Worm (Caenorhabditis elegans) whole organism, L3 larva: ENCODE results near the gene C08H9.18.

ENCODE experiments used
- R02D3.7 ChIP-seq: fragments of 150-350 bp; optimal IDR thresholded peaks from 2 replicates; lab custom pipeline; 2014; ENCODE audit warnings: missing biosample characterization, missing genetic modification characterization
- ZK546.5 ChIP-seq: sonication (generic microtip); optimal IDR thresholded peaks from 2 replicates; lab custom pipeline; 2017; ENCODE audit warnings: missing biosample characterization, missing genetic modification characterization
- aly-2 ChIP-seq: fragments of 150-350 bp; optimal IDR thresholded peaks from 2 replicates; lab custom pipeline; 2014; ENCODE audit warnings: missing biosample characterization, missing genetic modification characterization
- ama-1 ChIP-seq: fragments of 150-350 bp; optimal IDR thresholded peaks from 2 replicates; lab custom pipeline; 2018
- ceh-16 ChIP-seq: sonication (generic microtip); optimal IDR thresholded peaks from 2 replicates; lab custom pipeline; 2017; ENCODE audit warnings: missing biosample characterization, missing genetic modification characterization
- ceh-28 ChIP-seq: fragments of 150-350 bp; optimal IDR thresholded peaks from 2 replicates; lab custom pipeline; 2014; ENCODE audit warnings: missing biosample characterization, missing genetic modification reagents, missing genetic modification characterization
- ceh-82 ChIP-seq: fragments of 150-350 bp; optimal IDR thresholded peaks from 2 replicates; lab custom pipeline; 2014; ENCODE audit warnings: missing biosample characterization, missing genetic modification characterization
- daf-12 ChIP-seq: fragments of 150-350 bp; optimal IDR thresholded peaks from 2 replicates; lab custom pipeline; 2014; ENCODE audit warnings: missing biosample characterization, missing genetic modification reagents, missing genetic modification characterization
- egl-27 ChIP-seq: sonication (generic microtip); optimal IDR thresholded peaks from 4 replicates; lab custom pipeline; 2017; ENCODE audit warnings: missing biosample characterization, missing genetic modification reagents, missing genetic modification characterization
- elt-1 ChIP-seq: fragments of 150-350 bp; optimal IDR thresholded peaks from 2 replicates; lab custom pipeline; 2014; ENCODE audit warnings: missing biosample characterization, missing genetic modification characterization
- elt-2 ChIP-seq: sonication (generic microtip); optimal IDR thresholded peaks from 2 replicates; lab custom pipeline; 2016; ENCODE audit warnings: missing genetic modification reagents, mild to moderate bottlenecking, missing genetic modification characterization, missing compliant biosample characterization
- eor-1 ChIP-seq, 2 experiments: fragments of 150-350 bp; optimal IDR thresholded peaks; 2 replicates each; lab custom pipeline; 2014 to 2018; ENCODE audit warnings: missing biosample characterization in 2 of 2, missing genetic modification characterization in 2 of 2
- fkh-2 ChIP-seq: fragments of 150-350 bp; optimal IDR thresholded peaks from 2 replicates; lab custom pipeline; 2014; ENCODE audit warnings: missing biosample characterization, missing genetic modification reagents, missing genetic modification characterization
- fos-1 ChIP-seq: fragments of 150-350 bp; optimal IDR thresholded peaks from 2 replicates; lab custom pipeline; 2014; ENCODE audit warnings: missing biosample characterization, missing genetic modification characterization
- hmg-11 ChIP-seq: sonication (generic microtip); optimal IDR thresholded peaks from 2 replicates; lab custom pipeline; 2016; ENCODE audit warnings: missing genetic modification characterization, missing compliant biosample characterization
- lin-39 ChIP-seq: fragments of 150-350 bp; optimal IDR thresholded peaks from 2 replicates; lab custom pipeline; 2018; ENCODE audit warnings: missing biosample characterization, missing genetic modification reagents, missing genetic modification characterization
- lsy-12 ChIP-seq: sonication (generic microtip); optimal IDR thresholded peaks from 2 replicates; lab custom pipeline; 2016; ENCODE audit warnings: mild to moderate bottlenecking, missing genetic modification characterization, missing compliant biosample characterization
- mdl-1 ChIP-seq: fragments of 150-350 bp; optimal IDR thresholded peaks from 2 replicates; lab custom pipeline; 2014; ENCODE audit warnings: missing biosample characterization, missing genetic modification characterization
- mml-1 ChIP-seq: fragments of 150-350 bp; sonication (generic microtip); optimal IDR thresholded peaks from 3 replicates; lab custom pipeline; 2014; ENCODE audit warnings: missing biosample characterization, missing genetic modification characterization
- nfya-1 ChIP-seq: sonication (generic microtip); optimal IDR thresholded peaks from 2 replicates; lab custom pipeline; 2017; ENCODE audit warnings: missing genetic modification characterization, mild to moderate bottlenecking, missing compliant biosample characterization, antibody characterized with exemption, moderate library complexity; ENCODE audit not compliant: insufficient read depth
- nhr-12 ChIP-seq: fragments of 150-350 bp; optimal IDR thresholded peaks from 2 replicates; lab custom pipeline; 2014; ENCODE audit warnings: missing biosample characterization, missing genetic modification characterization
- nhr-23 ChIP-seq: fragments of 150-350 bp; optimal IDR thresholded peaks from 2 replicates; lab custom pipeline; 2014; ENCODE audit warnings: missing biosample characterization, missing genetic modification reagents, missing genetic modification characterization
- nhr-237 ChIP-seq: fragments of 150-350 bp; optimal IDR thresholded peaks from 2 replicates; lab custom pipeline; 2014; ENCODE audit warnings: missing biosample characterization, missing genetic modification characterization
- nhr-25 ChIP-seq: sonication (generic microtip); optimal IDR thresholded peaks from 2 replicates; lab custom pipeline; 2017; ENCODE audit warnings: missing biosample characterization, missing genetic modification characterization
- nhr-28 ChIP-seq: fragments of 150-350 bp; optimal IDR thresholded peaks from 2 replicates; lab custom pipeline; 2014; ENCODE audit warnings: missing biosample characterization, missing genetic modification characterization
- nhr-67 ChIP-seq: fragments of 150-350 bp; optimal IDR thresholded peaks from 2 replicates; lab custom pipeline; 2014; ENCODE audit warnings: missing biosample characterization, missing genetic modification characterization
- nhr-76 ChIP-seq: fragments of 150-350 bp; sonication (generic microtip); optimal IDR thresholded peaks from 5 replicates; lab custom pipeline; 2014; ENCODE audit warnings: missing biosample characterization, missing genetic modification characterization
- nhr-77 ChIP-seq: fragments of 150-350 bp; optimal IDR thresholded peaks from 2 replicates; lab custom pipeline; 2014; ENCODE audit warnings: missing biosample characterization, missing genetic modification characterization
- pha-4 ChIP-seq: fragments of 150-350 bp; optimal IDR thresholded peaks from 2 replicates; lab custom pipeline; 2014; ENCODE audit warnings: missing biosample characterization, missing genetic modification reagents, missing genetic modification characterization
- pqm-1 ChIP-seq: fragments of 150-350 bp; optimal IDR thresholded peaks from 2 replicates; lab custom pipeline; 2017; ENCODE audit warnings: missing biosample characterization, missing genetic modification characterization, inconsistent platforms
- skn-1 ChIP-seq: fragments of 150-350 bp; optimal IDR thresholded peaks from 2 replicates; lab custom pipeline; 2014; ENCODE audit warnings: missing biosample characterization, missing genetic modification characterization
- snpc-4 ChIP-seq: fragments of 150-350 bp; optimal IDR thresholded peaks from 2 replicates; lab custom pipeline; 2014; ENCODE audit warnings: missing biosample characterization, missing genetic modification characterization
- tbx-2 ChIP-seq: sonication (generic microtip); optimal IDR thresholded peaks from 2 replicates; lab custom pipeline; 2016; ENCODE audit warnings: mild to moderate bottlenecking, missing genetic modification characterization, missing compliant biosample characterization
- unc-62 ChIP-seq: fragments of 150-350 bp; sonication (generic microtip); optimal IDR thresholded peaks from 4 replicates; lab custom pipeline; 2014; ENCODE audit warnings: missing biosample characterization, missing genetic modification reagents, missing genetic modification characterization
- ztf-11 ChIP-seq: fragments of 150-350 bp; optimal IDR thresholded peaks from 2 replicates; lab custom pipeline; 2014; ENCODE audit warnings: missing biosample characterization, missing genetic modification characterization

C08H9.18 gene

DNA sequence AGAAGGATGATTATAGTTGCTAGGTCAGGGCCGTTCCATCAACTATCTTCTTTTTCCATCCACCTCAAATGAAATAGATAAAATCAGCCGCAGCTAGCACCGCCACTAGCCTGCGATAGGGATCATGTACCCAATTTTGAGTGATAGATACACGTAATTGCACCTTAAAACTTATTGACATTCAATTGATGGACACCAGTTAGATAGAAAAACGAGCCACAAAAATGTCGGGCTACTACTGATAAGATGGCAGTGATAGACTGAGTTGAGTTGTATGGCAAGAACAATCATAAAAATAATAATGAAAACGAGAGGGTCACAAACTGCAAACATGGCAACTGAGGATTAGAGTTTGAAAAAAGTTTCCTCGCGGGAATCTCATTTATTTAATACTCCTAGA lies 29.8 kb upstream of the C08H9.18 start:
- no peak for TF ChIP-seq skn-1
- TF ChIP-seq hmg-11, result no peak
- no peak for TF ChIP-seq ama-1
- peak; percentile 91 for TF ChIP-seq elt-1
- TF ChIP-seq nhr-76 (tag; lab: Kevin White, UChicago), result no peak
- TF ChIP-seq elt-2 (tag; lab: Kevin White, UChicago), result peak; percentile 75
- no peak for TF ChIP-seq nhr-28 (tag; lab: Kevin White, UChicago)
- peak; percentile 48 for TF ChIP-seq pqm-1 (tag; lab: Kevin White, UChicago)
- TF ChIP-seq ceh-28 (tag; lab: Kevin White, UChicago), result no peak
- no peak for TF ChIP-seq pha-4
- no peak for TF ChIP-seq lsy-12 (tag; lab: Kevin White, UChicago)
- no peak for TF ChIP-seq R02D3.7
- TF ChIP-seq ceh-82 (tag; lab: Kevin White, UChicago), result no peak
- peak; percentile 2 for TF ChIP-seq nhr-23 (tag; lab: Kevin White, UChicago)
- no peak for TF ChIP-seq unc-62 (GFP tag; lab: Kevin White, UChicago)
- no peak for TF ChIP-seq nhr-12 (tag; lab: Kevin White, UChicago)
- TF ChIP-seq nhr-25 (tag; lab: Kevin White, UChicago), result no peak
- TF ChIP-seq fos-1 (tag; lab: Kevin White, UChicago), result no peak

DNA sequence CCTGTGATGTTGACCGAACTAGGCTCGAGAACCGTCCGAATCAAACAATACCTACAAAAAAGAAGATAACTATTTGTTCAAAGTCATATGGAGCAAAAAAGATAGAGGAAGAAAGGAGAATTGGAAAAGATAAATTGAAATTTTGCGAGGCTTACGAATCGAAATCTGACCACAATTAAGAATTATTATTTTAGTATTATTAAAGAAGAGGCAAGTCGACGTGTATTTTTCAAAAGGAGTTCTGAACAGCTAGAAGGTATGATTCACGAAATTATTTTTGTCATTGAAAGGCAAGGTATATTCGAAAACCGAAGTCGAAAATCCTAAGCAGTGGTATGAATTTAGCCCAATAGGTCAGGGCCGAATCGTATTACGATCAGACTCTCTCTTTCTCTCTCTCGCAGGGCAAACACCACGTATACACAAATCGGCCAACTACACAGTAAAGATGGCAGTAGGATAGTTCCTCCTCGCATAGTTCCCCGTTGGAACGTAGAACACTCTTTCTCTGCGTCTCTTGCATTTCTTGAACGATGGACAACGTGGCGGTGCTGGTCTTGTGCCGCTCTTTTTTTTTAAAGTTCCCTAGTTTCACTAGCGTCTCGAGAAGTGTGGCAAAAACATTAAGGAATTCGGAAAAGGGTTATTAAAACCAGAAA lies 29.1 kb upstream of the C08H9.18 start, which contains the start of gene vgln-1:
vgln-1 (minus strand) TSS at position 51 of the 659 bp plus-strand sequence.
- TF ChIP-seq nhr-25 (tag; lab: Kevin White, UChicago) (peak; percentile 55), hmg-11 (peak; percentile 1), pha-4 (peak; percentile 69), tbx-2 (tag; lab: Kevin White, UChicago) (no peak), nhr-23 (tag; lab: Kevin White, UChicago) (peak; percentile 61)

DNA sequence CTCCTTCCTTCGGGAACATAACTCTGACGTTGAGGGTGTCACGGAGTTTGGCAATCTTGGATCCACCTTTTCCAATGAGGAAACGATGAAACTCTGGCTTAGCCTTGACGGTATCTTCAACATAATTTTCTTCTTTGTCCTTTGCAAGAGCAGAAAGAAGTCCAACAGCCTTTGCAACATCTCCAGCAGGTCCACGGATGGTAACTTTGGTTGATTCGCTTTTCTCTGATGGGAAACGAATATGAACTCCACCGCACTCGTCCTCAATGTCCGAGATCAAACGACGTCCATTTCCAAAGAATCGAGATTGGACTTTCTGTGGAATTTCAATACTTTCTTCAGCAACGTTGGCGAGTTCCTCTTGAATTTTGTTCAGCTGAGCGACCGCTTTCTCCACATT lies 26.5 kb upstream of the C08H9.18 start:
- TF ChIP-seq nfya-1 (tag; lab: Kevin White, UChicago), result no peak

DNA sequence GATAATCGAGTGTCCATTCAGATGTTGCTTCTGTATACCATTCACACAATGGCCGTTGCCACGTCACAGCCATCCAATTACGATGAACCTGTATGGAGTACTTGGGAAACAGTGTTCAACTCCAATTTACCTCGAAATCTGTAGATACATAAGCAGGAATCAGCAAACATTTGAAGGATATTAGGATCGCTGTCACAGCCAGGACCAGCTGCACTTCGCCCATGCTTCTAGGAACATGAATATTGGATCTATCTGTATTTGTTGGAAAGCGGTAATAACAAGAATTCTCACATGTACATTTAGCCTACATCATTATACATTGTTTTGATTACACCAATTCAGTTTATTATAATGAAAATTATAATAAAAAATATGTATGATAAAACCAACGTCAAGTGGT lies 24.2 kb upstream of the C08H9.18 start, which contains the start of gene algn-8:
algn-8 (minus strand) TSS at position 227 of the 400 bp plus-strand sequence.
- TF ChIP-seq nhr-67 (no peak), fkh-2 (tag; lab: Kevin White, UChicago) (no peak), nhr-28 (tag; lab: Kevin White, UChicago) (no peak), mdl-1 (tag; lab: Kevin White, UChicago) (no peak), pha-4 (no peak), ceh-16 (no peak), snpc-4 (tag; lab: Kevin White, UChicago) (no peak), aly-2 (no peak), fos-1 (tag; lab: Kevin White, UChicago) (no peak), nhr-23 (tag; lab: Kevin White, UChicago) (no peak), nhr-237 (tag; lab: Kevin White, UChicago) (no peak), R02D3.7 (no peak), daf-12 (no peak), nhr-77 (no peak), eor-1 (tag; optimal IDR thresholded peaks at IDR 0.05; lab: Kevin White, UChicago) (no peak), ZK546.5 (tag; lab: Kevin White, UChicago) (no peak), unc-62 (GFP tag; lab: Kevin White, UChicago) (no peak), ama-1 (no peak)

DNA sequence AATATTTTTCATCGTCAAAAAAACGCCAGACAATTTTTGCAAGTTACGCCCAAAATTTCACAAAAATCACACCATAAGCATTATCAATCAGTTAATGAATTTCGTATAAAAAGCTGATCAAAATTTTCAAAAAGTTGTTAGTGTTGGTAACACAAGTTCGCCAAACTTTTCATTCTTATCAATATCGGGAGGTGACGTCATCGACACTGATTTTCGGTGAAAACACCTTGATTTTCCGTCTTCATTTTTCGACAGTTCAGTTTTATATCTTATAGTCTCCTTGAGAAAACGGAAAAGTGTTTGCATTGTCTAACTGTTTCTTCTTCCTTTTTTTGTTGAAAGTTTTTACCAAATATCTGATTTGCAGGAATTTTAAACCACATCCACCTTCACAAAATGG lies 18.8 kb upstream of the C08H9.18 start, which contains the start of gene C08H9.15:
C08H9.15 (plus strand) TSS at position 368 of the 400 bp plus-strand sequence.
- TF ChIP-seq eor-1 (tag; optimal IDR thresholded peaks at IDR 0.05; lab: Kevin White, UChicago) (no peak), nhr-25 (tag; lab: Kevin White, UChicago) (peak; percentile 30)

DNA sequence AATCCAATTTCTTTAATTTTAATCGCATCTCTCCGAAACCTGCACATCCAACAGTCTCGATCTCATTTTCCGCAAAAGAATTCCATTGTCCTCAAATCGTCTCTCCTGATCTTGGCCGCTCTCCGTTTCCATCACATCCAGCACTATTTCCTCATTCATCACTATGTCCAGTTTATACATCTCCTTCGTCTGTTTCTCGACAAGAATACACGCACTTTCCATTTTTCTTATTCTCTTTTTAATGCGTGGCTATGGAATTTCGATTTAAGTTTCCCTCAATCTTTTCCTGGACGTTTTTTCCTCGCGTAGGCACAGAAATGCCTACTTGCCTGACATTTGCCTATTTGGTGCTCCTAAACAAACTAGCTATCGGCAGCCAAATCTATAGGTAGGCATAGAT lies 17.8 kb upstream of the C08H9.18 start:
- TF ChIP-seq R02D3.7, result no peak
- TF ChIP-seq ztf-11 (tag; lab: Kevin White, UChicago), result no peak
- no peak for TF ChIP-seq lin-39 (tag; lab: Kevin White, UChicago)
- no peak for TF ChIP-seq egl-27 (tag; lab: Kevin White, UChicago)
- TF ChIP-seq nhr-23 (tag; lab: Kevin White, UChicago), result peak; percentile 32
- TF ChIP-seq mml-1 (tag; lab: Kevin White, UChicago), result no peak
- TF ChIP-seq, all 47 proteins: peak for 1
